Worm (Caenorhabditis elegans) whole organism, late embryonic: ENCODE data around the gene aipl-1.

Experiments used
- K02D7.2 ChIP-seq: sonication (generic microtip); optimal IDR thresholded peaks from 2 replicates; lab custom pipeline; 2017; ENCODE audit warnings: mild to moderate bottlenecking, missing genetic modification characterization, missing compliant biosample characterization
- Y22D7AL.16 ChIP-seq: sonication (generic microtip); optimal IDR thresholded peaks from 2 replicates; lab custom pipeline; 2016; ENCODE audit warnings: missing genetic modification characterization, missing compliant biosample characterization
- ama-1 ChIP-seq: fragments of 150-350 bp; optimal IDR thresholded peaks from 2 replicates; lab custom pipeline; 2014
- ceh-22 ChIP-seq: sonication (generic microtip); optimal IDR thresholded peaks from 2 replicates; lab custom pipeline; 2017; ENCODE audit warnings: missing biosample characterization, missing genetic modification characterization
- ceh-9 ChIP-seq: sonication (generic microtip); optimal IDR thresholded peaks from 2 replicates; lab custom pipeline; 2016; ENCODE audit warnings: mild to moderate bottlenecking, missing genetic modification characterization, inconsistent platforms, missing compliant biosample characterization
- ets-4 ChIP-seq: sonication (generic microtip); optimal IDR thresholded peaks from 2 replicates; lab custom pipeline; 2016; ENCODE audit warnings: missing genetic modification characterization, missing compliant biosample characterization
- nfya-1 ChIP-seq: sonication (generic microtip); optimal IDR thresholded peaks from 2 replicates; lab custom pipeline; 2017; ENCODE audit warnings: missing genetic modification characterization, mild to moderate bottlenecking, missing compliant biosample characterization, antibody characterized with exemption, moderate library complexity
- pha-4 ChIP-seq: fragments of 150-350 bp; optimal IDR thresholded peaks from 2 replicates; lab custom pipeline; 2018; ENCODE audit warnings: missing biosample characterization, missing genetic modification reagents, missing genetic modification characterization
- rnt-1 ChIP-seq: sonication (generic microtip); optimal IDR thresholded peaks from 2 replicates; lab custom pipeline; 2016; ENCODE audit warnings: missing genetic modification characterization, missing compliant biosample characterization
- tbx-2 ChIP-seq: sonication (generic microtip); optimal IDR thresholded peaks from 2 replicates; lab custom pipeline; 2016; ENCODE audit warnings: missing genetic modification characterization, missing compliant biosample characterization

- TF ChIP-seq ets-4 (tag; lab: Kevin White, UChicago) = no peak
- TF ChIP-seq K02D7.2 (tag; lab: Kevin White, UChicago) = no peak
- TF ChIP-seq ceh-22 = no peak
- TF ChIP-seq nfya-1 = no peak
- TF ChIP-seq pha-4 (tag; lab: Kevin White, UChicago) = no peak
- no peak for TF ChIP-seq tbx-2 (tag; lab: Kevin White, UChicago)
- no peak for TF ChIP-seq ama-1 (lab: Kevin White, UChicago)
- no peak for TF ChIP-seq rnt-1 (tag; lab: Kevin White, UChicago)
- no peak for TF ChIP-seq ceh-9 (tag; lab: Kevin White, UChicago)
- no peak for TF ChIP-seq Y22D7AL.16 (tag; lab: Kevin White, UChicago)
Observed at ce11 chrV:15158691-15159090, 22.1 kb upstream of the aipl-1 start, which contains the start of gene str-45.
